Worm (Caenorhabditis elegans) whole organism, L2 larva: ENCODE measurements around the gene F49F1.5.

ENCODE experiments used
- C34F6.9 ChIP-seq: fragments of 150-350 bp; optimal IDR thresholded peaks from 2 replicates; lab custom pipeline; 2014; ENCODE audit warnings: missing biosample characterization, missing genetic modification characterization
- F13H6.1 ChIP-seq: sonication (generic microtip); optimal IDR thresholded peaks from 2 replicates; lab custom pipeline; 2016; ENCODE audit warnings: missing genetic modification characterization, missing compliant biosample characterization
- Y55F3AM.14 ChIP-seq: fragments of 200-800 bp; sonication (Bioruptor generic); optimal IDR thresholded peaks from 2 replicates; lab custom pipeline; 2018; ENCODE audit warnings: mild to moderate bottlenecking, missing genetic modification characterization, missing compliant biosample characterization
- ZK546.5 ChIP-seq: sonication (generic microtip); optimal IDR thresholded peaks from 2 replicates; lab custom pipeline; 2017; ENCODE audit warnings: missing biosample characterization, missing genetic modification characterization
- alr-1 ChIP-seq: fragments of 150-350 bp; optimal IDR thresholded peaks from 2 replicates; lab custom pipeline; 2014; ENCODE audit warnings: missing biosample characterization, missing genetic modification characterization
- aly-2 ChIP-seq: fragments of 150-350 bp; optimal IDR thresholded peaks from 2 replicates; lab custom pipeline; 2014; ENCODE audit warnings: missing biosample characterization, missing genetic modification characterization
- ama-1 ChIP-seq: fragments of 150-350 bp; optimal IDR thresholded peaks from 2 replicates; lab custom pipeline; 2018; ENCODE audit warnings: inconsistent platforms
- blmp-1 ChIP-seq: sonication (generic microtip); optimal IDR thresholded peaks from 2 replicates; lab custom pipeline; 2017; ENCODE audit warnings: missing genetic modification characterization, mild to moderate bottlenecking, missing compliant biosample characterization, antibody characterized with exemption, moderate library complexity; ENCODE audit not compliant: insufficient read depth
- ceh-16 ChIP-seq: fragments of 150-350 bp; optimal IDR thresholded peaks from 2 replicates; lab custom pipeline; 2014; ENCODE audit warnings: missing biosample characterization, missing genetic modification characterization
- ceh-82 ChIP-seq: fragments of 150-350 bp; optimal IDR thresholded peaks from 2 replicates; lab custom pipeline; 2014; ENCODE audit warnings: missing biosample characterization, missing genetic modification characterization
- crh-2 ChIP-seq: sonication (generic microtip); optimal IDR thresholded peaks from 2 replicates; lab custom pipeline; 2017; ENCODE audit warnings: missing biosample characterization, missing genetic modification characterization
- dmd-4 ChIP-seq: sonication (generic microtip); optimal IDR thresholded peaks from 2 replicates; lab custom pipeline; 2017; ENCODE audit warnings: missing biosample characterization, missing genetic modification characterization
- egl-27 ChIP-seq: sonication (generic microtip); optimal IDR thresholded peaks from 3 replicates; lab custom pipeline; 2017; ENCODE audit warnings: missing biosample characterization, missing genetic modification reagents, missing genetic modification characterization
- elt-3 ChIP-seq: sonication (generic microtip); optimal IDR thresholded peaks from 2 replicates; lab custom pipeline; 2017; ENCODE audit warnings: missing biosample characterization, missing genetic modification characterization
- fos-1 ChIP-seq: fragments of 150-350 bp; optimal IDR thresholded peaks from 2 replicates; lab custom pipeline; 2014; ENCODE audit warnings: missing biosample characterization, missing genetic modification characterization
- gmeb-1 ChIP-seq: fragments of 150-350 bp; optimal IDR thresholded peaks from 2 replicates; lab custom pipeline; 2014; ENCODE audit warnings: missing biosample characterization, missing genetic modification characterization
- lin-11 ChIP-seq: fragments of 150-350 bp; sonication (generic microtip); optimal IDR thresholded peaks from 2 replicates; lab custom pipeline; 2014; ENCODE audit warnings: missing biosample characterization, missing genetic modification characterization, inconsistent platforms, mixed read lengths
- lin-13 ChIP-seq: fragments of 150-350 bp; optimal IDR thresholded peaks from 2 replicates; lab custom pipeline; 2014; ENCODE audit warnings: missing biosample characterization, missing genetic modification reagents, missing genetic modification characterization
- lsy-2 ChIP-seq, 2 experiments: fragments of 150-350 bp in 1 of 2; sonication (generic microtip) in 1 of 2; optimal IDR thresholded peaks; 2 replicates each; lab custom pipeline; 2014 to 2017; ENCODE audit warnings: missing biosample characterization in 2 of 2, missing genetic modification characterization in 2 of 2
- mab-5 ChIP-seq: fragments of 150-350 bp; optimal IDR thresholded peaks from 2 replicates; lab custom pipeline; 2014; ENCODE audit warnings: missing biosample characterization, missing genetic modification characterization
- mdl-1 ChIP-seq, 2 experiments: fragments of 150-350 bp in 1 of 2; sonication (generic microtip) in 1 of 2; optimal IDR thresholded peaks; 2 replicates each; lab custom pipeline; 2017; ENCODE audit warnings: missing biosample characterization in 2 of 2, missing genetic modification characterization in 2 of 2
- nhr-10 ChIP-seq: sonication (generic microtip); optimal IDR thresholded peaks from 2 replicates; lab custom pipeline; 2017; ENCODE audit warnings: missing biosample characterization, missing genetic modification characterization
- nhr-11 ChIP-seq: fragments of 150-350 bp; optimal IDR thresholded peaks from 2 replicates; lab custom pipeline; 2014; ENCODE audit warnings: missing biosample characterization, missing genetic modification characterization
- nhr-12 ChIP-seq: fragments of 150-350 bp; optimal IDR thresholded peaks from 2 replicates; lab custom pipeline; 2014; ENCODE audit warnings: missing biosample characterization, missing genetic modification characterization
- nhr-129 ChIP-seq: fragments of 150-350 bp; optimal IDR thresholded peaks from 2 replicates; lab custom pipeline; 2014; ENCODE audit warnings: missing biosample characterization, missing genetic modification characterization
- nhr-23 ChIP-seq: fragments of 150-350 bp; optimal IDR thresholded peaks from 2 replicates; lab custom pipeline; 2014; ENCODE audit warnings: missing biosample characterization, missing genetic modification reagents, missing genetic modification characterization
- nhr-237 ChIP-seq: fragments of 150-350 bp; optimal IDR thresholded peaks from 2 replicates; lab custom pipeline; 2014; ENCODE audit warnings: missing biosample characterization, missing genetic modification characterization
- nhr-25 ChIP-seq: fragments of 150-350 bp; sonication (generic microtip); optimal IDR thresholded peaks from 3 replicates; lab custom pipeline; 2014; ENCODE audit warnings: missing biosample characterization, missing genetic modification characterization
- nhr-6 ChIP-seq: fragments of 150-350 bp; optimal IDR thresholded peaks from 2 replicates; lab custom pipeline; 2014; ENCODE audit warnings: missing biosample characterization, missing genetic modification characterization
- nhr-77 ChIP-seq: fragments of 150-350 bp; optimal IDR thresholded peaks from 2 replicates; lab custom pipeline; 2014; ENCODE audit warnings: missing biosample characterization, missing genetic modification characterization
- peb-1 ChIP-seq: fragments of 150-350 bp; optimal IDR thresholded peaks from 2 replicates; lab custom pipeline; 2014; ENCODE audit warnings: missing biosample characterization, missing genetic modification characterization
- sem-4 ChIP-seq: fragments of 150-350 bp; optimal IDR thresholded peaks from 2 replicates; lab custom pipeline; 2014; ENCODE audit warnings: missing biosample characterization, missing genetic modification reagents, missing genetic modification characterization
- sma-3 ChIP-seq: sonication (generic microtip); optimal IDR thresholded peaks from 2 replicates; lab custom pipeline; 2016; ENCODE audit warnings: missing genetic modification reagents, missing genetic modification characterization, missing compliant biosample characterization
- sma-9 ChIP-seq, 2 experiments: fragments of 150-350 bp in 1 of 2; sonication (generic microtip) in 1 of 2; optimal IDR thresholded peaks; 2 replicates each; lab custom pipeline; 2014 to 2016; ENCODE audit warnings: missing genetic modification characterization in 2 of 2, mild to moderate bottlenecking in 1 of 2, missing biosample characterization in 1 of 2, missing compliant biosample characterization in 1 of 2, missing genetic modification reagents in 1 of 2, moderate library complexity in 1 of 2
- snpc-4 ChIP-seq: fragments of 150-350 bp; optimal IDR thresholded peaks from 2 replicates; lab custom pipeline; 2014; ENCODE audit warnings: missing biosample characterization, missing genetic modification characterization
- unc-39 ChIP-seq: fragments of 150-350 bp; optimal IDR thresholded peaks from 2 replicates; lab custom pipeline; 2014; ENCODE audit warnings: missing biosample characterization, missing genetic modification characterization
- unc-55 ChIP-seq: fragments of 150-350 bp; sonication (generic microtip); optimal IDR thresholded peaks from 3 replicates; lab custom pipeline; 2014; ENCODE audit warnings: missing biosample characterization, missing genetic modification reagents, missing genetic modification characterization
- zag-1 ChIP-seq: fragments of 150-350 bp; optimal IDR thresholded peaks from 2 replicates; lab custom pipeline; 2014; ENCODE audit warnings: missing biosample characterization, missing genetic modification characterization
- ztf-4 ChIP-seq: fragments of 150-350 bp; optimal IDR thresholded peaks from 2 replicates; lab custom pipeline; 2014; ENCODE audit warnings: missing biosample characterization, missing genetic modification characterization

F49F1.5 gene

ce11 chrIV:4108767-4109166 lies 11.4 kb downstream of the F49F1.5 start, which contains the start of gene C35B1.7:
Gene C35B1.7, plus strand, starts transcription at chrIV:4109067.
- no peak for TF ChIP-seq aly-2 (tag; lab: Kevin White, UChicago)
- no peak for TF ChIP-seq sma-9 (GFP tag; optimal IDR thresholded peaks at IDR 0.05; lab: Kevin White, UChicago)
- no peak for TF ChIP-seq sma-9 (tag; optimal IDR thresholded peaks at IDR 0.05; lab: Kevin White, UChicago)
- no peak for TF ChIP-seq crh-2 (tag; lab: Kevin White, UChicago)
- no peak for TF ChIP-seq elt-3 (tag; lab: Kevin White, UChicago)
- no peak for TF ChIP-seq fos-1 (tag; lab: Kevin White, UChicago)
- TF ChIP-seq nhr-237, result no peak
- TF ChIP-seq dmd-4 (tag; lab: Kevin White, UChicago), result no peak
- TF ChIP-seq F13H6.1, result no peak
- TF ChIP-seq egl-27, result no peak
- no peak for TF ChIP-seq blmp-1 (tag; lab: Kevin White, UChicago)

ce11 chrIV:4102720-4103119 lies 17.5 kb downstream of the F49F1.5 start, which contains the start of gene ubc-1:
Gene ubc-1, plus strand, starts transcription at chrIV:4103020.
- no peak for TF ChIP-seq nhr-129 (tag; lab: Kevin White, UChicago)
- no peak for TF ChIP-seq snpc-4 (tag; lab: Kevin White, UChicago)
- TF ChIP-seq elt-3 (tag; lab: Kevin White, UChicago), result no peak
- TF ChIP-seq dmd-4 (tag; lab: Kevin White, UChicago), result no peak
- no peak for TF ChIP-seq ceh-82 (tag; lab: Kevin White, UChicago)
- TF ChIP-seq crh-2 (tag; lab: Kevin White, UChicago), result no peak
- no peak for TF ChIP-seq unc-55
- TF ChIP-seq gmeb-1 (tag; lab: Kevin White, UChicago), result no peak
- no peak for TF ChIP-seq nhr-10

- TF ChIP-seq lsy-2 (tag; optimal IDR thresholded peaks at IDR 0.05; lab: Kevin White, UChicago) (peak in 1 of 2 experiments; percentile 13), C34F6.9 (tag; lab: Kevin White, UChicago) (no peak), nhr-129 (tag; lab: Kevin White, UChicago) (peak; percentile 10), egl-27 (no peak)
Observed at ce11 chrIV:4099773-4100172, 20.4 kb downstream of the F49F1.5 start.

ce11 chrIV:4096940-4097339 lies 23.3 kb downstream of the F49F1.5 start:
- no peak for TF ChIP-seq nhr-12 (tag; lab: Kevin White, UChicago)
- TF ChIP-seq nhr-129 (tag; lab: Kevin White, UChicago), result peak; percentile 26

- TF ChIP-seq peb-1 (tag; lab: Kevin White, UChicago) (no peak), dmd-4 (tag; lab: Kevin White, UChicago) (no peak), unc-55 (peak; percentile 0), lin-13 (GFP tag; lab: Kevin White, UChicago) (no peak), F13H6.1 (no peak)
Observed at ce11 chrIV:4094364-4094763, 25.9 kb downstream of the F49F1.5 start.

ce11 chrIV:4093087-4093486 lies 27.1 kb downstream of the F49F1.5 start:
- TF ChIP-seq lsy-2 (tag; optimal IDR thresholded peaks at IDR 0.05; lab: Kevin White, UChicago) (peak; percentile 62 to 83), elt-3 (tag; lab: Kevin White, UChicago) (no peak), ZK546.5 (tag; lab: Kevin White, UChicago) (no peak), peb-1 (tag; lab: Kevin White, UChicago) (no peak), nhr-237 (peak; percentile 4), nhr-10 (no peak), ztf-4 (peak; percentile 55), nhr-77 (tag; lab: Kevin White, UChicago) (no peak), lin-13 (GFP tag; lab: Kevin White, UChicago) (peak; percentile 66), sma-3 (peak; percentile 84), ama-1 (lab: Kevin White, UChicago) (no peak), nhr-6 (peak; percentile 44), crh-2 (tag; lab: Kevin White, UChicago) (peak; percentile 96), nhr-25 (tag; lab: Kevin White, UChicago) (peak; percentile 51), nhr-129 (tag; lab: Kevin White, UChicago) (peak; percentile 69), nhr-11 (tag; lab: Kevin White, UChicago) (no peak), nhr-23 (no peak), fos-1 (tag; lab: Kevin White, UChicago) (peak; percentile 90), mab-5 (tag; lab: Kevin White, UChicago) (peak; percentile 23), sem-4 (peak; percentile 54), F13H6.1 (peak; percentile 91), Y55F3AM.14 (peak; percentile 26), gmeb-1 (tag; lab: Kevin White, UChicago) (peak; percentile 67), nhr-12 (tag; lab: Kevin White, UChicago) (no peak), unc-55 (peak; percentile 84), C34F6.9 (tag; lab: Kevin White, UChicago) (peak; percentile 78), zag-1 (tag; lab: Kevin White, UChicago) (peak; percentile 54), mdl-1 (tag; optimal IDR thresholded peaks at IDR 0.05; lab: Kevin White, UChicago) (peak in 1 of 2 experiments; percentile 58), unc-39 (no peak), sma-9 (GFP tag; optimal IDR thresholded peaks at IDR 0.05; lab: Kevin White, UChicago) (peak; percentile 89), sma-9 (tag; optimal IDR thresholded peaks at IDR 0.05; lab: Kevin White, UChicago) (no peak), ceh-16 (tag; lab: Kevin White, UChicago) (no peak), alr-1 (tag; lab: Kevin White, UChicago) (no peak), snpc-4 (tag; lab: Kevin White, UChicago) (peak; percentile 49), lin-11 (tag; lab: Kevin White, UChicago) (peak; percentile 4), egl-27 (peak; percentile 67)
